Fruit fly (Drosophila melanogaster) whole organism, wandering third instar larva: ENCODE results near the gene Papst2.

ENCODE experiments used
- Abd-B ChIP-seq: fragments of >200 bp; optimal IDR thresholded peaks from 2 replicates; lab custom pipeline; 2017; ENCODE audit warnings: missing biosample characterization, missing genetic modification characterization
- CG32264 ChIP-seq: fragments of 200-800 bp; sonication (Bioruptor generic); optimal IDR thresholded peaks from 2 replicates; lab custom pipeline; 2016; ENCODE audit warnings: missing biosample characterization, missing genetic modification characterization
- CG9705 ChIP-seq: fragments of 200-800 bp; sonication (Bioruptor generic); optimal IDR thresholded peaks from 2 replicates; lab custom pipeline; 2018; ENCODE audit warnings: missing biosample characterization, mild to moderate bottlenecking, missing genetic modification characterization
- CrebA ChIP-seq: fragments of 200-800 bp; sonication (Bioruptor generic); optimal IDR thresholded peaks from 2 replicates; lab custom pipeline; 2016; ENCODE audit warnings: missing biosample characterization, mild to moderate bottlenecking, missing genetic modification characterization, borderline replicate concordance
- Dfd ChIP-seq: fragments of >200 bp; optimal IDR thresholded peaks from 2 replicates; lab custom pipeline; 2017; ENCODE audit warnings: missing biosample characterization, missing genetic modification characterization
- Dif ChIP-seq: fragments of 200-275, 200-300 bp; sonication (Bioruptor generic); optimal IDR thresholded peaks from 2 replicates; lab custom pipeline; 2018; ENCODE audit warnings: missing biosample characterization, missing genetic modification characterization; ENCODE audit not compliant: partially characterized antibody
- GATAd ChIP-seq: sonication (Bioruptor generic); optimal IDR thresholded peaks from 2 replicates; lab custom pipeline; 2016; ENCODE audit warnings: missing biosample characterization, missing genetic modification characterization
- HLH106 ChIP-seq: fragments of 200-800 bp; optimal IDR thresholded peaks from 3 replicates; lab custom pipeline; 2019; ENCODE audit warnings: missing biosample characterization, mild to moderate bottlenecking, missing genetic modification characterization, moderate library complexity
- Hnf4 ChIP-seq: fragments of 200-800 bp; sonication (Bioruptor generic); optimal IDR thresholded peaks from 2 replicates; lab custom pipeline; 2016; ENCODE audit warnings: missing biosample characterization, mild to moderate bottlenecking, missing genetic modification characterization
- Hr78 ChIP-seq: fragments of >200 bp; optimal IDR thresholded peaks from 2 replicates; lab custom pipeline; 2017; ENCODE audit warnings: missing biosample characterization, missing genetic modification characterization
- Hr83 ChIP-seq: fragments of 200-300 bp; sonication (Bioruptor generic); optimal IDR thresholded peaks from 2 replicates; lab custom pipeline; 2016; ENCODE audit warnings: missing biosample characterization, mild to moderate bottlenecking, missing genetic modification characterization, moderate library complexity; ENCODE audit not compliant: poor library complexity, severe bottlenecking
- Jra ChIP-seq: sonication (Bioruptor generic); optimal IDR thresholded peaks from 2 replicates; lab custom pipeline; 2016; ENCODE audit warnings: missing biosample characterization, missing genetic modification characterization
- Mio ChIP-seq: sonication (Bioruptor generic); optimal IDR thresholded peaks from 2 replicates; lab custom pipeline; 2016; ENCODE audit warnings: missing biosample characterization, missing genetic modification characterization
- Myc ChIP-seq: fragments of >200 bp; optimal IDR thresholded peaks from 2 replicates; lab custom pipeline; 2017
- N ChIP-seq: fragments of >200 bp; optimal IDR thresholded peaks from 2 replicates; lab custom pipeline; 2018; ENCODE audit warnings: missing biosample characterization, missing external identifiers, missing genetic modification characterization
- OdsH ChIP-seq: fragments of 200-800 bp; sonication (Bioruptor generic); optimal IDR thresholded peaks from 2 replicates; lab custom pipeline; 2016; ENCODE audit warnings: missing biosample characterization, mild to moderate bottlenecking, missing genetic modification characterization
- Rel ChIP-seq, 2 experiments: fragments of 200-800 bp; sonication (Bioruptor generic) in 1 of 2; optimal IDR thresholded peaks; 2 replicates in 1 of 2; 3 replicates in 1 of 2; lab custom pipeline; 2016 to 2019; ENCODE audit warnings: mild to moderate bottlenecking in 2 of 2, missing biosample characterization in 2 of 2, missing genetic modification characterization in 2 of 2, moderate library complexity in 1 of 2
- Sp1 ChIP-seq: fragments of 200-800 bp; sonication (Bioruptor generic); optimal IDR thresholded peaks from 3 replicates; lab custom pipeline; 2019; ENCODE audit warnings: missing biosample characterization, mild to moderate bottlenecking, missing genetic modification characterization, moderate library complexity
- Vsx2 ChIP-seq: fragments of 200-300, 225-300 bp; sonication (Bioruptor generic); optimal IDR thresholded peaks from 2 replicates; lab custom pipeline; 2018; ENCODE audit warnings: missing biosample characterization, missing genetic modification characterization; ENCODE audit not compliant: partially characterized antibody
- br ChIP-seq: fragments of 200-800 bp; sonication (Bioruptor generic); optimal IDR thresholded peaks from 2 replicates; lab custom pipeline; 2016; ENCODE audit warnings: missing biosample characterization, missing genetic modification characterization
- brk ChIP-seq: fragments of 200-800 bp; sonication (Bioruptor generic); optimal IDR thresholded peaks from 2 replicates; lab custom pipeline; 2016; ENCODE audit warnings: missing biosample characterization, mild to moderate bottlenecking, missing genetic modification characterization
- dl ChIP-seq, 2 experiments: fragments of 175-275, 200-275 bp in 1 of 2; fragments of 200-275 bp in 1 of 2; sonication (Bioruptor generic); optimal IDR thresholded peaks; lab custom pipeline; 2018; ENCODE audit warnings: mild to moderate bottlenecking in 2 of 2, missing biosample characterization in 2 of 2, missing genetic modification characterization in 2 of 2, moderate library complexity in 2 of 2; ENCODE audit not compliant: partially characterized antibody in 2 of 2, insufficient read depth in 1 of 2
- dmrt93B ChIP-seq: fragments of 200-800 bp; sonication (Bioruptor generic); optimal IDR thresholded peaks from 2 replicates; lab custom pipeline; 2018; ENCODE audit warnings: missing biosample characterization, mild to moderate bottlenecking, missing genetic modification characterization
- dsf ChIP-seq: sonication (Bioruptor generic); optimal IDR thresholded peaks from 2 replicates; lab custom pipeline; 2016; ENCODE audit warnings: missing biosample characterization, missing genetic modification characterization, borderline replicate concordance
- ey ChIP-seq: fragments of 200-800 bp; sonication (Bioruptor generic); optimal IDR thresholded peaks from 2 replicates; lab custom pipeline; 2016; ENCODE audit warnings: missing biosample characterization, missing genetic modification characterization
- foxo ChIP-seq, 2 experiments: fragments of 200-800 bp; sonication (Bioruptor generic); optimal IDR thresholded peaks; 2 replicates in 1 of 2; 3 replicates in 1 of 2; lab custom pipeline; 2016 to 2017; ENCODE audit warnings: missing biosample characterization in 2 of 2, missing genetic modification characterization in 2 of 2
- fru ChIP-seq: fragments of 200-800 bp; sonication (Bioruptor generic); optimal IDR thresholded peaks from 3 replicates; lab custom pipeline; 2016; ENCODE audit warnings: missing biosample characterization, mild to moderate bottlenecking, missing genetic modification characterization
- h ChIP-seq: fragments of 200-800 bp; sonication (Bioruptor generic); optimal IDR thresholded peaks from 3 replicates; lab custom pipeline; 2016; ENCODE audit warnings: missing biosample characterization, mild to moderate bottlenecking, missing genetic modification characterization
- jim ChIP-seq: fragments of 175-275, 200-325 bp; sonication (Bioruptor generic); optimal IDR thresholded peaks from 2 replicates; lab custom pipeline; 2016; ENCODE audit warnings: missing biosample characterization, mild to moderate bottlenecking, missing genetic modification characterization
- lola ChIP-seq: fragments of >200 bp; optimal IDR thresholded peaks from 2 replicates; lab custom pipeline; 2017; ENCODE audit warnings: missing biosample characterization, missing genetic modification characterization
- pan ChIP-seq: fragments of >200 bp; optimal IDR thresholded peaks from 2 replicates; lab custom pipeline; 2017
- psq ChIP-seq: fragments of 200-800 bp; sonication (Bioruptor generic); optimal IDR thresholded peaks from 3 replicates; lab custom pipeline; 2017; ENCODE audit warnings: missing biosample characterization, mild to moderate bottlenecking, missing genetic modification characterization, moderate library complexity
- rgr ChIP-seq: fragments of 200-800 bp; sonication (Bioruptor generic); optimal IDR thresholded peaks from 3 replicates; lab custom pipeline; 2016; ENCODE audit warnings: missing biosample characterization, mild to moderate bottlenecking, missing genetic modification characterization
- sage ChIP-seq: fragments of 200-800 bp; sonication (Bioruptor generic); optimal IDR thresholded peaks from 2 replicates; lab custom pipeline; 2016; ENCODE audit warnings: missing biosample characterization, mild to moderate bottlenecking, missing genetic modification characterization
- sv ChIP-seq: fragments of 200-800 bp; sonication (Bioruptor generic); optimal IDR thresholded peaks from 3 replicates; lab custom pipeline; 2016; ENCODE audit warnings: missing biosample characterization, missing genetic modification characterization
- tai ChIP-seq: sonication (Bioruptor generic); optimal IDR thresholded peaks from 2 replicates; lab custom pipeline; 2016; ENCODE audit warnings: missing biosample characterization, missing genetic modification characterization
- usp ChIP-seq: fragments of >200 bp; optimal IDR thresholded peaks from 2 replicates; lab custom pipeline; 2017; ENCODE audit warnings: missing biosample characterization, missing genetic modification characterization
- woc ChIP-seq: sonication (Bioruptor generic); optimal IDR thresholded peaks from 2 replicates; lab custom pipeline; 2016; ENCODE audit warnings: missing biosample characterization, mild to moderate bottlenecking, missing genetic modification characterization

The Papst2 gene

DNA sequence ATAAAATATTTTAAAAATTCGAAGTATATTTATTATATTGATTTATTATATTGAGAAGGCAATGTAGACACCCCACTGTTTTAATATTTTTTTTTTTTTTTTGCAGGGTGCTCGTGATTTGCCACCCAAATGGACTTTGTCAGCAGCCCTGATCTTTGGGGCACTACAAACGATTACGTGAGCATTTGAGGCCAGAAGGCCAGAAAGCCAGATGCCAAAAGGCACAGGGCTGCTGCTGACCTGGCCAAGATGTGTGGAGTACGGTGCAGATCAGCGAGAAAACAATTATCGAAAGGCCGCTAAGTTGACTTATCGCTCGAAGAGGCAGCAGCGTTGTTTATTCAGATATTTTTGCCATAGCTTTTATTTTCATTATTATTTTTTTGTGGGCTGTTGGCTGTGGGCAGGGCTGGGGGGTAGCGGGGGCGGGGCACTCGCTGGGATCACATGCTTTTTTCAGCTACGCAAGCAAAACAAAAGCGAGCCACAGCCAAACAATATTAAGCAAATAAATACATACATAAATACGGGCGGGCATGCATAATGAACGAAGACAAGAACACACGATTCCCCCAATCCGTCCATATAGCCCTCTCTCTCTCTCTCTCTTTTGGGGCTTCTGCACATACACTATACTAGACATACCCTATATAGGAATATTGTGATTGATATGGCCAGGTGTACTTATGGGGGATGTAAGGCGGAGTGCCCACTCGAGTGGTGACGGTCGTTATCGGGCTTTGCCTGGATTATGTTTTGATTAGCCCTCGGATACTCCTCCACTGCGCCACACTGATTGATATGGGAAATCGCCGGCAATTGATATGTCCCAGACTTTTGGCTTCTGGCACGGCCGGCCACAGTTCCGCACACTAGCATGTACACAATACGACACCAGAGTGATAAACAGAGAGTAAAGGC, 39.1 kb upstream of the Papst2 start:
- TF ChIP-seq Abd-B (no peak), ey (GFP tag; lab: Kevin White, UChicago) (no peak), rgr (GFP tag; lab: Kevin White, UChicago) (peak; percentile 51), sage (GFP tag; lab: Kevin White, UChicago) (no peak), OdsH (peak; percentile 41), Sp1 (GFP tag; lab: Kevin White, UChicago) (peak; percentile 21), HLH106 (tag; lab: Kevin White, UChicago) (peak; percentile 20), br (no peak), Mio (GFP tag; lab: Kevin White, UChicago) (no peak), usp (GFP tag; lab: Kevin White, UChicago) (no peak), Hr78 (GFP tag; lab: Kevin White, UChicago) (no peak), woc (GFP tag; lab: Kevin White, UChicago) (no peak), Jra (no peak), h (GFP tag; lab: Kevin White, UChicago) (peak; percentile 37), dsf (no peak), CrebA (GFP tag; lab: Kevin White, UChicago) (no peak), pan (lab: Kevin White, UChicago) (no peak), foxo (GFP tag; optimal IDR thresholded peaks at IDR 0.05; lab: Kevin White, UChicago) (peak in 1 of 2 experiments; percentile 27), Dfd (GFP tag; lab: Kevin White, UChicago) (no peak), GATAd (GFP tag; lab: Kevin White, UChicago) (no peak), jim (GFP tag; lab: Kevin White, UChicago) (no peak), CG9705 (GFP tag; lab: Kevin White, UChicago) (no peak), Vsx2 (GFP tag; lab: Kevin White, UChicago) (peak; percentile 12), brk (GFP tag; lab: Kevin White, UChicago) (no peak), Hr83 (GFP tag; lab: Kevin White, UChicago) (peak; percentile 8), dl (GFP tag; optimal IDR thresholded peaks at IDR 0.05; lab: Kevin White, UChicago; ENCODE audit: insufficient read depth in 1 of 2, partially characterized antibody in 2 of 2) (no peak), psq (GFP tag; lab: Kevin White, UChicago) (no peak), Rel (GFP tag; optimal IDR thresholded peaks at IDR 0.05; lab: Kevin White, UChicago) (no peak), Rel (tag; optimal IDR thresholded peaks at IDR 0.05; lab: Kevin White, UChicago) (peak; percentile 77), dmrt93B (GFP tag; lab: Kevin White, UChicago) (no peak), Myc (no peak), Hnf4 (GFP tag; lab: Kevin White, UChicago) (peak; percentile 22), Dif (no peak), N (GFP tag; lab: Kevin White, UChicago) (no peak), CG32264 (GFP tag; lab: Kevin White, UChicago) (no peak), fru (no peak), tai (GFP tag; lab: Kevin White, UChicago) (no peak), sv (GFP tag; lab: Kevin White, UChicago) (no peak), lola (GFP tag; lab: Kevin White, UChicago) (no peak)
- TF ChIP-seq, all 38 proteins: peak for 10

DNA sequence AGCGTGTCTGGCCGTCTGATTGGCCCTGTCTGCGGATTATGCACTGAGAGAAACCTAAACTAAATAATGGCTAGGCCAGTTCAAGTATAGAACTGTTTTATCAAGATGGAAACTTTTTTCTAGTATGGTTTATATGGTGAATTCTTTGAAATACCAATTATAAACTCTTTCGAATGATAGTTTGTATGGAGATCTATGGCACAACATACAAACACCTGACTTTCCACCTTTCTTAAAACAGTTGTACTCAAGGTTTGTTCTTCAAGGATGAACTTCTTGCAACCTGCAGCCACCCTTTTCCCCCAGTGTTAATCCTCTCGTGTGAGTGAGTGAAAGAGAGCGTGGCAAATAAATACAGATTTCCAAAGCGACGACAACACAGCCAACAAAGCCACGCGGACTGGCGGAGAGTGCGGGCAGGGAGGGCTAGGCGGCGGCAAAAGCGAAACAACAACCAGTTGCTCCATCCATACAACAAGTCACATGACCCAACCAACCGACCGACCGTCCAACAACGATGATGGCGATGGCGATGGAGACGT, 38.3 kb upstream of the Papst2 start:
- TF ChIP-seq Dfd (GFP tag; lab: Kevin White, UChicago): no peak
- peak; percentile 45 for TF ChIP-seq Hnf4 (GFP tag; lab: Kevin White, UChicago)
- TF ChIP-seq rgr (GFP tag; lab: Kevin White, UChicago): peak; percentile 63
- TF ChIP-seq brk (GFP tag; lab: Kevin White, UChicago): no peak
- no peak for TF ChIP-seq tai (GFP tag; lab: Kevin White, UChicago)
- TF ChIP-seq CrebA (GFP tag; lab: Kevin White, UChicago): no peak
- TF ChIP-seq dsf: no peak
- no peak for TF ChIP-seq sage (GFP tag; lab: Kevin White, UChicago)
- TF ChIP-seq OdsH: peak; percentile 40
- no peak for TF ChIP-seq Hr78 (GFP tag; lab: Kevin White, UChicago)
- TF ChIP-seq h (GFP tag; lab: Kevin White, UChicago): peak; percentile 63
- no peak for TF ChIP-seq GATAd (GFP tag; lab: Kevin White, UChicago)
- TF ChIP-seq br: peak; percentile 74
- peak; percentile 76 for TF ChIP-seq fru
- peak; percentile 73 for TF ChIP-seq HLH106 (tag; lab: Kevin White, UChicago)
- peak in 1 of 2 experiments; percentile 66 for TF ChIP-seq foxo (GFP tag; optimal IDR thresholded peaks at IDR 0.05; lab: Kevin White, UChicago)
- no peak for TF ChIP-seq dl (GFP tag; optimal IDR thresholded peaks at IDR 0.05; lab: Kevin White, UChicago; ENCODE audit: insufficient read depth in 1 of 2, partially characterized antibody in 2 of 2)
- peak; percentile 70 for TF ChIP-seq sv (GFP tag; lab: Kevin White, UChicago)
- no peak for TF ChIP-seq N (GFP tag; lab: Kevin White, UChicago)
- no peak for TF ChIP-seq CG9705 (GFP tag; lab: Kevin White, UChicago)
- TF ChIP-seq pan (lab: Kevin White, UChicago): no peak
- peak; percentile 66 for TF ChIP-seq Sp1 (GFP tag; lab: Kevin White, UChicago)
- TF ChIP-seq woc (GFP tag; lab: Kevin White, UChicago): peak; percentile 45
- TF ChIP-seq Mio (GFP tag; lab: Kevin White, UChicago): no peak
- TF ChIP-seq psq (GFP tag; lab: Kevin White, UChicago): peak; percentile 30
- peak; percentile 74 for TF ChIP-seq ey (GFP tag; lab: Kevin White, UChicago)
- TF ChIP-seq dmrt93B (GFP tag; lab: Kevin White, UChicago): peak; percentile 74
- TF ChIP-seq usp (GFP tag; lab: Kevin White, UChicago): no peak
- no peak for TF ChIP-seq lola (GFP tag; lab: Kevin White, UChicago)
- TF ChIP-seq CG32264 (GFP tag; lab: Kevin White, UChicago): no peak
- TF ChIP-seq, all 38 proteins: peak for 14
